Worm (Caenorhabditis elegans) whole organism, late embryonic: ENCODE data around the gene E01G4.6.

Source experiments
- ama-1 ChIP-seq: fragments of 150-350 bp; optimal IDR thresholded peaks from 2 replicates; lab custom pipeline; 2014
- fkh-10 ChIP-seq: fragments of 150-350 bp; optimal IDR thresholded peaks from 2 replicates; lab custom pipeline; 2014; ENCODE audit warnings: missing biosample characterization, missing genetic modification reagents, missing genetic modification characterization
- nhr-232 ChIP-seq: sonication (generic microtip); optimal IDR thresholded peaks from 2 replicates; lab custom pipeline; 2016; ENCODE audit warnings: missing genetic modification characterization, missing compliant biosample characterization
- tbx-2 ChIP-seq: sonication (generic microtip); optimal IDR thresholded peaks from 2 replicates; lab custom pipeline; 2016; ENCODE audit warnings: missing genetic modification characterization, missing compliant biosample characterization
- ttx-3 ChIP-seq: sonication (generic microtip); optimal IDR thresholded peaks from 2 replicates; lab custom pipeline; 2016; ENCODE audit warnings: missing genetic modification reagents, missing genetic modification characterization, missing compliant biosample characterization

DNA sequence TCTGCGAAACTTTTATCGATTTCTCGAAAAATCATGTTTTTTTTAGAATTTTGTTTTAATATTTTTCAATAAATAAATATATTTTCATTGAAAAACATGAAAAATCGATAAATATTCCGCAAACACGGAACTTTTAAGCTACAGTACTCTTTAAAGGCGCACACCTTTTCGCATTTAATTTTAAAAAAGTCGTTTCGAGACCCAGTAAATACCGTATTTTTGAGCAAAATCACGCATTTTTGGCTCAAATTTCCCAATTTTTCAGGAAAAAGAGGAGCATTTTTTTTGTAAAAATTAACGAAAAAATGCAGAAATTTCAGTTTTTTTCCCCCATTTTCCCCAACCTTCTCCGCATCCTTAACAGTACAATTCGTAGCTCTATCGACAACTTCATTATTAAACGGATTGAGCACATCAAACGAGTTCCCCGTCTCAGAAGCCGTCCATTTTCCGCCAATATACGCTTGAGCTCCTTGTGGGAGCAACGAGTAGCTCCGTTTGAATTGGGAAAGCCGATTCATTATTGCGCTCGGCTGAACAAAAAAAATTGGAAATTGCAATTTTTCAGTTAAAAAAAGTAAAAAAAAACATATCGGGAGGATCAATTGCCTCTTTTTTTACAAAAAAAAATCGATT, 9.2 kb downstream of the E01G4.6 start, which contains the start of gene alh-7:
- TF ChIP-seq nhr-232 (tag; lab: Kevin White, UChicago) = no peak
- TF ChIP-seq fkh-10 = no peak
- TF ChIP-seq tbx-2 (tag; lab: Kevin White, UChicago) = no peak
- TF ChIP-seq ttx-3 (tag; lab: Kevin White, UChicago) = no peak
- TF ChIP-seq ama-1 = no peak
